Worm (Caenorhabditis elegans) whole organism, mixed stage, embryonic: ENCODE measurements around the gene wrt-6.

Experiments used
- M03D4.4 ChIP-seq: sonication (generic microtip); optimal IDR thresholded peaks from 2 replicates; lab custom pipeline; 2017; ENCODE audit warnings: mild to moderate bottlenecking, missing genetic modification characterization, missing compliant biosample characterization
- blmp-1 ChIP-seq: fragments of 150-350 bp; optimal IDR thresholded peaks from 2 replicates; lab custom pipeline; 2014; ENCODE audit warnings: missing biosample characterization, missing genetic modification characterization
- ceh-39 ChIP-seq: fragments of 150-350 bp; optimal IDR thresholded peaks from 2 replicates; lab custom pipeline; 2014; ENCODE audit warnings: missing biosample characterization, missing genetic modification characterization
- ceh-43 ChIP-seq: fragments of 200-800 bp; sonication (Bioruptor generic); optimal IDR thresholded peaks from 2 replicates; lab custom pipeline; 2018; ENCODE audit warnings: mild to moderate bottlenecking, missing genetic modification characterization, moderate library complexity, missing compliant biosample characterization
- ces-1 ChIP-seq: fragments of 150-350 bp; optimal IDR thresholded peaks from 2 replicates; lab custom pipeline; 2014; ENCODE audit warnings: missing biosample characterization, missing genetic modification reagents, missing genetic modification characterization
- cnd-1 ChIP-seq: fragments of 200-800 bp; sonication (Bioruptor generic); optimal IDR thresholded peaks from 2 replicates; lab custom pipeline; 2018; ENCODE audit warnings: mild to moderate bottlenecking, missing genetic modification characterization, missing compliant biosample characterization
- drap-1 ChIP-seq: fragments of 200-800 bp; sonication (Bioruptor generic); optimal IDR thresholded peaks from 3 replicates; lab custom pipeline; 2018; ENCODE audit warnings: mild to moderate bottlenecking, missing genetic modification characterization, missing compliant biosample characterization
- elt-1 ChIP-seq: sonication (generic microtip); optimal IDR thresholded peaks from 2 replicates; lab custom pipeline; 2017; ENCODE audit warnings: missing genetic modification characterization, mild to moderate bottlenecking, missing compliant biosample characterization, antibody characterized with exemption, moderate library complexity, borderline replicate concordance; ENCODE audit not compliant: insufficient read depth
- elt-3 ChIP-seq: fragments of 150-350 bp; optimal IDR thresholded peaks from 2 replicates; lab custom pipeline; 2014; ENCODE audit warnings: missing biosample characterization, missing genetic modification characterization
- flh-1 ChIP-seq: fragments of 200-800 bp; sonication (Bioruptor generic); optimal IDR thresholded peaks from 2 replicates; lab custom pipeline; 2018; ENCODE audit warnings: mild to moderate bottlenecking, missing genetic modification characterization, moderate library complexity, missing compliant biosample characterization
- ham-2 ChIP-seq: fragments of 200-800 bp; sonication (Bioruptor generic); optimal IDR thresholded peaks from 2 replicates; lab custom pipeline; 2018; ENCODE audit warnings: mild to moderate bottlenecking, missing genetic modification characterization, missing compliant biosample characterization
- hlh-1 ChIP-seq: fragments of 150-350 bp; optimal IDR thresholded peaks from 2 replicates; lab custom pipeline; 2014; ENCODE audit warnings: missing biosample characterization, missing genetic modification reagents, missing genetic modification characterization
- lin-13 ChIP-seq: fragments of 150-350 bp; optimal IDR thresholded peaks from 2 replicates; lab custom pipeline; 2014; ENCODE audit warnings: missing biosample characterization, missing genetic modification characterization
- lin-32 ChIP-seq: fragments of 200-800 bp; sonication (Bioruptor generic); optimal IDR thresholded peaks from 2 replicates; lab custom pipeline; 2018; ENCODE audit warnings: mild to moderate bottlenecking, missing genetic modification characterization, missing compliant biosample characterization
- lsy-2 ChIP-seq: fragments of 150-350 bp; optimal IDR thresholded peaks from 2 replicates; lab custom pipeline; 2014; ENCODE audit warnings: missing biosample characterization, missing genetic modification characterization
- mab-5 ChIP-seq: fragments of 150-350 bp; optimal IDR thresholded peaks from 2 replicates; lab custom pipeline; 2014; ENCODE audit warnings: missing biosample characterization, missing genetic modification characterization
- mep-1 ChIP-seq: fragments of 150-350 bp; optimal IDR thresholded peaks from 2 replicates; lab custom pipeline; 2017; ENCODE audit warnings: missing biosample characterization, missing genetic modification reagents, missing genetic modification characterization, inconsistent platforms
- nhr-12 ChIP-seq: fragments of 150-350 bp; optimal IDR thresholded peaks from 2 replicates; lab custom pipeline; 2014; ENCODE audit warnings: missing biosample characterization, missing genetic modification characterization
- nhr-2 ChIP-seq: fragments of 150-350 bp; optimal IDR thresholded peaks from 2 replicates; lab custom pipeline; 2014; ENCODE audit warnings: missing biosample characterization, missing genetic modification characterization
- nhr-28 ChIP-seq: fragments of 150-350 bp; optimal IDR thresholded peaks from 2 replicates; lab custom pipeline; 2014; ENCODE audit warnings: missing biosample characterization, missing genetic modification characterization
- nhr-76 ChIP-seq: sonication (generic microtip); optimal IDR thresholded peaks from 2 replicates; lab custom pipeline; 2017; ENCODE audit warnings: missing biosample characterization, missing genetic modification characterization
- pha-4 ChIP-seq: fragments of 150-350 bp; optimal IDR thresholded peaks from 2 replicates; lab custom pipeline; 2018; ENCODE audit warnings: missing biosample characterization, missing genetic modification reagents, missing genetic modification characterization
- sem-2 ChIP-seq: fragments of 200-800 bp; sonication (Bioruptor generic); optimal IDR thresholded peaks from 2 replicates; lab custom pipeline; 2018; ENCODE audit warnings: mild to moderate bottlenecking, missing genetic modification characterization, missing compliant biosample characterization
- snpc-4 ChIP-seq: fragments of 150-350 bp; optimal IDR thresholded peaks from 2 replicates; lab custom pipeline; 2014; ENCODE audit warnings: missing biosample characterization, missing genetic modification characterization
- sptf-1 ChIP-seq: sonication (generic microtip); optimal IDR thresholded peaks from 2 replicates; lab custom pipeline; 2017; ENCODE audit warnings: mild to moderate bottlenecking, missing genetic modification characterization, moderate library complexity, missing compliant biosample characterization
- tbx-8 ChIP-seq: fragments of 200-800 bp; sonication (Bioruptor generic); optimal IDR thresholded peaks from 2 replicates; lab custom pipeline; 2018; ENCODE audit warnings: mild to moderate bottlenecking, missing genetic modification characterization, moderate library complexity, missing compliant biosample characterization
- unc-120 ChIP-seq: sonication (generic microtip); optimal IDR thresholded peaks from 2 replicates; lab custom pipeline; 2017; ENCODE audit warnings: missing genetic modification characterization, missing compliant biosample characterization; ENCODE audit not compliant: poor library complexity, severe bottlenecking
- unc-62 ChIP-seq: fragments of 150-350 bp; optimal IDR thresholded peaks from 2 replicates; lab custom pipeline; 2014; ENCODE audit warnings: missing biosample characterization, missing genetic modification reagents, missing genetic modification characterization
- ztf-11 ChIP-seq: fragments of 150-350 bp; optimal IDR thresholded peaks from 2 replicates; lab custom pipeline; 2014; ENCODE audit warnings: missing biosample characterization, missing genetic modification characterization

Gene wrt-6

DNA sequence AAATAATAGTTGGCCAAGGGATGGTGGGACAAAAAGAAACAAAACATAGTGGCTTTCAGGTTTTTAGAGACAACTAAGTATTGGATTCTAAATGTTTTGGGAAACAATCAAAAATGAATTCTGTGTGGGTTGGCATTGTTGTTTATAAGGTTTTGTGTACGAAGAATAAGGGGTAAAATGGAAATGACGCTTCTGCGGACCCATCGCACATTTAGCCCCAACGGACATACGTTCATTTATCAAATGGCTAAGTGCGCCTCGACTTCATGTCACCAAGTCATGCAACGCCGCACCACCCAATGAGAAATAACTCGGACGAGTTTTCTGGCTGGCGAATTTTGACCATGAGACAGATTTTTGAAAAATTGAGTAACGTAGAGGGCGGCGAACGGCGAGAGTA is 9.7 kb upstream of the wrt-6 start:
- TF ChIP-seq drap-1 (GFP tag; lab: Kevin White, UChicago) (no peak), ztf-11 (tag; lab: Kevin White, UChicago) (no peak), ham-2 (GFP tag; lab: Kevin White, UChicago) (no peak), cnd-1 (tag; lab: Kevin White, UChicago) (no peak), lin-32 (GFP tag; lab: Kevin White, UChicago) (no peak)

DNA sequence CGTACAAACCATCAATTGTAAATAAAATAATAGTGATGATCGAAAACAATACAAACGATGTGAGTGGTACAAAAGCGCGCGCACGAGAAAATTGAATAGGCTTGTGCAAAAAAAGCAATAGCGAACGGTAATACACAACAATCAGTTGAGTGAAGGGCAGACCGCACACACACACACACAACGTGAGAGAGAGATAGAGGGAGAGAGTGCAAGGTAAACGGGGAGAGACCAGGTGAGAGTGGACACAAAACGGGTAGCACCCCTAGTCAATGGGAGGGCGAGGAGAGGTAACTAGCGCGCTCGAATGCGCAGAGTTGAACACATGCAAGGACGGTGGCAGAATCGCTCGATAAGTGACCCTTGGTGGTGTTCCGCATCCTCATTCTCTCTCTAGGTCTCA is 7.8 kb upstream of the wrt-6 start:
- TF ChIP-seq nhr-28 (tag; lab: Kevin White, UChicago) (no peak), pha-4 (tag; lab: Kevin White, UChicago) (peak; percentile 78), mep-1 (tag; lab: Kevin White, UChicago) (peak; percentile 28), elt-1 (tag; lab: Kevin White, UChicago) (peak; percentile 57), nhr-12 (tag; lab: Kevin White, UChicago) (no peak), unc-120 (tag; lab: Kevin White, UChicago) (peak; percentile 57), snpc-4 (no peak), lin-13 (tag; lab: Kevin White, UChicago) (peak; percentile 44), nhr-76 (tag; lab: Kevin White, UChicago) (no peak), sptf-1 (tag; lab: Kevin White, UChicago) (peak; percentile 65), tbx-8 (GFP tag; lab: Kevin White, UChicago) (no peak), cnd-1 (tag; lab: Kevin White, UChicago) (peak; percentile 68), lsy-2 (tag; lab: Kevin White, UChicago) (peak; percentile 31), blmp-1 (tag; lab: Kevin White, UChicago) (no peak), ham-2 (GFP tag; lab: Kevin White, UChicago) (peak; percentile 94), ceh-39 (tag; lab: Kevin White, UChicago) (no peak), ztf-11 (tag; lab: Kevin White, UChicago) (peak; percentile 38), unc-62 (no peak), drap-1 (GFP tag; lab: Kevin White, UChicago) (peak; percentile 49), nhr-2 (tag; lab: Kevin White, UChicago) (peak; percentile 91), M03D4.4 (tag; lab: Kevin White, UChicago) (peak; percentile 2), ceh-43 (GFP tag; lab: Kevin White, UChicago) (peak; percentile 21), hlh-1 (tag; lab: Kevin White, UChicago) (peak; percentile 42)

DNA sequence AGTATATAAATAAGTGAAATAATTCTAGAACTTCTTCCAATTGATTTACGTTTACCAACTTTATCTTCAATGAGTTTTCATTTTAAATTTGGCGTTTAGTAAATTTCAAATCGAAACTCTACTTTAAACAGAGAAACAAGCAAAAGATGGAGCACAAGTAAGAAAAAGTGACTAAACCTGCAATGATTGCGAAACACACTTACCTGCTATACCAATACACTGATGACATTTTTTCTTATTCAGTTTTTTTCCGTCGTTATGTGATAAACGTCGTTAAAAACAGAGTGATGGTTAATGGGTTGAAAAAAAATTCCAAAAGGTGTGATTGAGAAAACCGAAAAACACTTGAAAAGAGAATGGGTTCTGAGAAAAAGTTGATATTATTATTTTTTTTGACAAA is 6.3 kb upstream of the wrt-6 start:
- TF ChIP-seq lsy-2 (tag; lab: Kevin White, UChicago) (no peak), elt-3 (tag; lab: Kevin White, UChicago) (no peak), sem-2 (GFP tag; lab: Kevin White, UChicago) (no peak), unc-62 (no peak), nhr-76 (tag; lab: Kevin White, UChicago) (no peak), mep-1 (tag; lab: Kevin White, UChicago) (no peak), snpc-4 (no peak), drap-1 (GFP tag; lab: Kevin White, UChicago) (no peak), blmp-1 (tag; lab: Kevin White, UChicago) (no peak), ces-1 (no peak)

DNA sequence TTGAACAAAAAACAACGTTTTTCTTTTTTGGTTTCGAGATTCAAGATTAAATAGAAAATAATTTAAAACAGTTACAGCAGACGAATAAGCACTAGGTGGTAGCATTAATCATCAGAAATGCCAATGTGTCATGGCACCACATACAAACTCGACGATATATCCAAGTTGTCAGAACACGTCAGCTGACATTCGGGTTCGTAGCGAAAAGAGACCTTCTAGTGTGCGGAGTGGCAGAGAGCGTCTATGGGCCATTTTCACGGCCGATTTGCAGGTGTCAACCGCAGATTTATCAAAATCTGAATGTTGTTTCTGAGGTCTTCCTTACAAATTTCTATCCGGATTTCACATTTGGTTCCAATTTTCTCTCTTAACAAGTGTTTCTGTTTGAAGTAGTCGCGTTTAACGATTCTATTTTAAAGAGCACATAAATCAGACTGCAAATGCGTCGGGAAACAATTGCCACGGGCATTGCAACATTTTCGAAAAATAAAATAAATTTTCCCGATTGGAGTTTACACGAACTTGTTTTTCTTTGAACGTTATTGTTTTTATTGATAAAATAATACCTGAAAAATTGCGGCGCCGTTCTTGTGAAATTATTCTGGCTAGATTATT is 8.1 kb downstream of the wrt-6 start:
- no peak for TF ChIP-seq pha-4 (tag; lab: Kevin White, UChicago)
- no peak for TF ChIP-seq lin-13 (tag; lab: Kevin White, UChicago)
- TF ChIP-seq unc-62 = peak; percentile 88
- TF ChIP-seq sem-2 (GFP tag; lab: Kevin White, UChicago) = no peak
- no peak for TF ChIP-seq flh-1
- TF ChIP-seq lsy-2 (tag; lab: Kevin White, UChicago) = no peak
- TF ChIP-seq hlh-1 (tag; lab: Kevin White, UChicago) = peak; percentile 92
- no peak for TF ChIP-seq tbx-8 (GFP tag; lab: Kevin White, UChicago)
- peak; percentile 2 for TF ChIP-seq mab-5 (tag; lab: Kevin White, UChicago)
- peak; percentile 59 for TF ChIP-seq unc-120 (tag; lab: Kevin White, UChicago)

DNA sequence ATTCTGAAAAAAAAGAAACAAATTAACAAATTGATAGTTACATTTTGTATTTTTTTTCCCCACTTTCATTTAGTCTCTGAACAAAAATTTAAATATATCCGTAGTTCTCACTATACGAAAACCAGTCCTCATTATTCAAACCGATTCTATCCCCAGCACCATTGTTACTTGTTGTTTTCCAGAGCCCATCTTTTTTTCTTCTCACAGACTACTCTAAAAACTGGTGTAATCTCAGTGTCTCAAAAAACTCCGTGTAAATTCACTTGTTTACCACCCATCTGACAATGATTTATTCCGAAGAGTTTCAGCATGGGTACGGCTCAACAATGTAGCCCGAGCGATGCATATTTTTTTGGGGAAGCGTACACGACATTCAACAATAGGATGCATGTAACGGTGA is 8.9 kb downstream of the wrt-6 start, which contains the start of gene C12D12.3:
C12D12.3 (plus strand) TSS at position 301 of the 400 bp plus-strand sequence.
- TF ChIP-seq hlh-1 (tag; lab: Kevin White, UChicago) (no peak), elt-3 (tag; lab: Kevin White, UChicago) (no peak)
